Fruit fly (Drosophila melanogaster): Measurements from ENCODE around the gene if.

The if gene

DNA sequence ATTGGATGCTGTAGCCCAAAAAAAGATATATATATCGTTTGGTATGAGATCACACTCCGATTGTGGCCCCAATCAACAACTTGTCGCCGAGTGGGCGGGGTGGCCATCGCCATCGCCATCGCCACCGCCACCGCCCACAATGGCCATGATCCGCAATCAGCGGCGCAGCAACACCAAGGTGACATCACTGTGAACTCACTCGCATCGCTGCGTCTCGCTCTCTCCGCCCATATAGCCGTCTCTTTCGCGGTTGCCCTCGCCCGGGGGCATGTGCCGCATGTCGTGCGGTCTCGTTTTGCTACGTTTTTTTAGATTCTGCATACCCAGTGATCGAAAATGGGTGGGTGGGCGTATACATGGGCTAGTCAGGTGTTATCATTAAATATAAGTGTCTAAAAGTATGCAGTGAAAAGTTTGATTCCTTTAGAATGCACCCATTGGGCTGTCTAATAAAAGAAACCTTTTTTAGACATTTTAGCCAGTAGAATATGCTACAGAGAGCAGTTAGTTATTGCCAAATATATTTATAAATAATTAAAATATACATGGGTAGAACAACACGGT is 16.3 kb downstream of the if start (continued):
- TF ChIP-seq CG4617 (GFP tag; optimal IDR thresholded peaks at IDR 0.05; ENCODE audit: borderline replicate concordance): no peak
- TF ChIP-seq Atf3 (GFP tag; optimal IDR thresholded peaks at IDR 0.05): peak; percentile 47
- TF ChIP-seq sd (tag; optimal IDR thresholded peaks at IDR 0.05): peak; percentile 19
- TF ChIP-seq CG6175 (GFP tag; IDR thresholded peaks at IDR 0.05): peak; percentile 71; the same call in 2 of the 3 replicates
- no peak for TF ChIP-seq CG14965 (GFP tag; optimal IDR thresholded peaks at IDR 0.05; ENCODE audit: borderline replicate concordance)
- TF ChIP-seq CG4282 (GFP tag; optimal IDR thresholded peaks at IDR 0.05): no peak
- no peak for TF ChIP-seq CG30403 (GFP tag; optimal IDR thresholded peaks at IDR 0.05)
- no peak for TF ChIP-seq CG17829 (tag; optimal IDR thresholded peaks at IDR 0.05)
- TF ChIP-seq Pdp1 (GFP tag; optimal IDR thresholded peaks at IDR 0.05): peak in 1 of 2 experiments; percentile 16
- no peak for TF ChIP-seq Hr51 (GFP tag; optimal IDR thresholded peaks at IDR 0.05)
- TF ChIP-seq CG9797 (GFP tag; optimal IDR thresholded peaks at IDR 0.05): no peak
- TF ChIP-seq ftz-f1 (GFP tag; optimal IDR thresholded peaks at IDR 0.05): peak; percentile 96
- peak; percentile 20; the same call in 1 of the 2 replicates for TF ChIP-seq slbo (GFP tag; IDR thresholded peaks at IDR 0.05)
- no peak for TF ChIP-seq nerfin-2 (GFP tag; IDR thresholded peaks at IDR 0.05; ENCODE audit: partially characterized antibody)
- no peak for TF ChIP-seq D (optimal IDR thresholded peaks at IDR 0.05)
- no peak for TF ChIP-seq D (GFP tag; optimal IDR thresholded peaks at IDR 0.05)
- TF ChIP-seq CG10543 (GFP tag; optimal IDR thresholded peaks at IDR 0.05): peak; percentile 38
- TF ChIP-seq CG12769 (tag; optimal IDR thresholded peaks at IDR 0.05): peak; percentile 54
- peak; percentile 42 for TF ChIP-seq Med (GFP tag)
- no peak for TF ChIP-seq HLH4C (GFP tag; IDR thresholded peaks at IDR 0.05; ENCODE audit: partially characterized antibody)
- TF ChIP-seq schlank (tag; optimal IDR thresholded peaks at IDR 0.05): no peak
- TF ChIP-seq D19A (tag; optimal IDR thresholded peaks at IDR 0.05): no peak

DNA sequence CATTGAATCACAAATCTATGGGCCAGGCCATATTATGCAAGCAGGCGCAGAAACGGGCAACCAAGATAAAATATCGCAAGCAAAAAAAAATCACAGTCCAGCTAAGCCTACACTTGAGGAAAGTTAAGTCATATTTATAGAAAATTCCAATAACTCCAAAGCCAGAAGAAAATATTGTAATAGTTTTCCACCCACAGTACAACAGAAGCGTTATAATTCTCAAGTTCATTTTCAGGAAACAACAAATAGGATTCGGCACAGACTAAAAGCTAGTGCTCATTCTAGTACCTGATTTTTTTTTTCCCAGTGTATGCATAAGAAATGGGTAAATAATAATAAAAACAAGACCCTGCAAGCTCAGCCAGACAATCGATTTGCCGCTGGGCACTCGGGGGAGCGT is 17.4 kb downstream of the if start:
- TF ChIP-seq CG17359 (tag; optimal IDR thresholded peaks at IDR 0.05) (no peak), CG11504 (tag; optimal IDR thresholded peaks at IDR 0.05) (peak; percentile 23), CG33213 (GFP tag; optimal IDR thresholded peaks at IDR 0.05) (no peak), Hr51 (GFP tag; optimal IDR thresholded peaks at IDR 0.05) (peak in 1 of 2 experiments; percentile 14), NC2β (GFP tag; optimal IDR thresholded peaks at IDR 0.05) (no peak), CG13424 (tag; optimal IDR thresholded peaks at IDR 0.05) (no peak), Ets97D (GFP tag; optimal IDR thresholded peaks at IDR 0.05) (no peak), hth (optimal IDR thresholded peaks at IDR 0.05) (no peak), sens (GFP tag) (peak; percentile 43), Sox102F (GFP tag; optimal IDR thresholded peaks at IDR 0.05) (peak; percentile 8), Pdp1 (GFP tag; optimal IDR thresholded peaks at IDR 0.05) (peak in 1 of 2 experiments; percentile 4), gem (tag; optimal IDR thresholded peaks at IDR 0.05) (peak; percentile 28), Drgx (GFP tag; IDR thresholded peaks at IDR 0.05) (peak; percentile 39; the same call in 1 of the 2 replicates), CG17802 (tag; optimal IDR thresholded peaks at IDR 0.05) (no peak), CG6689 (GFP tag; IDR thresholded peaks at IDR 0.05) (no peak)

DNA sequence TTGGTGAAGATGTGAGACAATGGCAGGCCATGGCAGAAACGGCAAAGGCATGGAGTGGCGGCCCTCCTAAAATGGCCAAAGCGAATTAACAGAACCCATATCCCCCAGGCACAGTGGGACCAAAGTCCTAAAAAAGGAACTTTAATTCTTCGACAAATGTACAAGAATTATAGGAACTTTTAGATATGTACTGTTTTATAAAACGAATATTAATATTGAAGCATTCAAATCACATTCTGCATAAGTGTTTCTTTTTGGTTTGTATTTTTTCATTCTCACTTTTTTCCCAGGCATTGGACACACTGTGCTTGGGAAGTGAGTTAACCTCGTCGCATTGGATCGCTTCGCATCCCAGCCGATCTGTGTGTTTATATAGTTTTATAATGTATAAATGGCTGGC is 18.3 kb downstream of the if start:
- TF ChIP-seq CG12104 (GFP tag; optimal IDR thresholded peaks at IDR 0.05) (no peak), otp (GFP tag; IDR thresholded peaks at IDR 0.05) (no peak), Side (GFP tag; optimal IDR thresholded peaks at IDR 0.05) (no peak), kah (GFP tag; optimal IDR thresholded peaks at IDR 0.05) (no peak), ken (GFP tag; IDR thresholded peaks at IDR 0.05) (no peak), CG18262 (tag; optimal IDR thresholded peaks at IDR 0.05) (peak; percentile 6), dysf (GFP tag; IDR thresholded peaks at IDR 0.05) (peak; percentile 26; the same call in 1 of the 3 replicates), CG43689 (GFP tag; IDR thresholded peaks at IDR 0.05) (no peak), CG11504 (tag; optimal IDR thresholded peaks at IDR 0.05) (peak; percentile 14), CG7839 (tag; optimal IDR thresholded peaks at IDR 0.05) (peak; percentile 18), zfh1 (GFP tag; IDR thresholded peaks at IDR 0.05) (0 out of 3 replicates have a peak, but pooled peaks have one; percentile 13), CG14710 (tag; optimal IDR thresholded peaks at IDR 0.05) (no peak), sens (GFP tag) (peak; percentile 76), Dip2 (GFP tag; IDR thresholded peaks at IDR 0.05) (no peak), gem (tag; optimal IDR thresholded peaks at IDR 0.05) (peak; percentile 12), Atf3 (GFP tag; optimal IDR thresholded peaks at IDR 0.05) (no peak), tgo (GFP tag; IDR thresholded peaks at IDR 0.05) (no peak), CG31388 (GFP tag; optimal IDR thresholded peaks at IDR 0.05) (no peak)
